Worm (Caenorhabditis elegans) whole organism, young adult: Measurements from ENCODE around the gene ash-2.

Experiments
- B0019.2 ChIP-seq: fragments of 200-800 bp; sonication (Bioruptor generic); conservative IDR thresholded peaks from 2 replicates; pipeline ENCODE4 v1.3.6; 2022; ENCODE audit warnings: missing genetic modification reagents, missing genetic modification characterization, missing compliant biosample characterization
- B0261.1 ChIP-seq: sonication (generic microtip); optimal IDR thresholded peaks from 2 replicates; lab custom pipeline; 2016; ENCODE audit warnings: mild to moderate bottlenecking, missing genetic modification characterization, moderate library complexity, missing compliant biosample characterization
- B0336.3 ChIP-seq: fragments of 200-800 bp; sonication (Bioruptor generic); IDR thresholded peaks from 2 replicates; pipeline ENCODE4 v1.3.6; 2022; ENCODE audit warnings: missing genetic modification characterization, missing compliant biosample characterization
- C17E4.6 ChIP-seq: fragments of 200-800 bp; sonication (Bioruptor generic); IDR thresholded peaks from 2 replicates; pipeline ENCODE4 v1.3.6; 2022; ENCODE audit warnings: missing genetic modification reagents, missing genetic modification characterization, missing compliant biosample characterization
- F23B12.7 ChIP-seq: sonication (generic microtip); optimal IDR thresholded peaks from 2 replicates; lab custom pipeline; 2017; ENCODE audit warnings: missing genetic modification characterization, mild to moderate bottlenecking, missing compliant biosample characterization, antibody characterized with exemption, moderate library complexity; ENCODE audit not compliant: insufficient read depth
- F57C9.4 ChIP-seq: sonication (generic microtip); optimal IDR thresholded peaks from 2 replicates; lab custom pipeline; 2017; ENCODE audit warnings: mild to moderate bottlenecking, missing genetic modification characterization, missing compliant biosample characterization
- T07F8.4 ChIP-seq: sonication (generic microtip); optimal IDR thresholded peaks from 2 replicates; lab custom pipeline; 2016; ENCODE audit warnings: mild to moderate bottlenecking, missing genetic modification characterization, moderate library complexity, missing compliant biosample characterization
- T26A5.8 ChIP-seq: sonication (generic microtip); optimal IDR thresholded peaks from 2 replicates; lab custom pipeline; 2016; ENCODE audit warnings: missing genetic modification characterization, missing compliant biosample characterization
- Y56A3A.18 ChIP-seq: fragments of 200-800 bp; sonication (Bioruptor generic); IDR thresholded peaks from 2 replicates; pipeline ENCODE4 v1.3.6; 2022; ENCODE audit warnings: missing genetic modification reagents, missing genetic modification characterization, missing compliant biosample characterization
- Y67H2A.10 ChIP-seq: fragments of 200-800 bp; sonication (Bioruptor generic); conservative IDR thresholded peaks from 2 replicates; pipeline ENCODE4 v1.3.6; 2022; ENCODE audit warnings: missing genetic modification reagents, missing genetic modification characterization, missing compliant biosample characterization
- ama-1 ChIP-seq, 3 experiments: fragments of 150-350 bp in 1 of 3; sonication (generic microtip) in 2 of 3; optimal IDR thresholded peaks; 2 replicates each; lab custom pipeline; 2014 to 2018; ENCODE audit warnings: missing biosample characterization in 2 of 3, missing genetic modification characterization in 2 of 3, missing genetic modification reagents in 2 of 3
- bed-2 ChIP-seq: fragments of 200-800 bp; sonication (Bioruptor generic); IDR thresholded peaks from 2 replicates; pipeline ENCODE4 v1.3.6; 2022; ENCODE audit warnings: missing genetic modification reagents, missing genetic modification characterization, missing compliant biosample characterization
- ccch-3 ChIP-seq: fragments of 200-800 bp; sonication (Bioruptor generic); optimal IDR thresholded peaks from 2 replicates; lab custom pipeline; 2018; ENCODE audit warnings: mild to moderate bottlenecking, missing genetic modification characterization, missing compliant biosample characterization
- cebp-2 ChIP-seq: fragments of 200-800 bp; sonication (Bioruptor generic); IDR thresholded peaks from 2 replicates; pipeline ENCODE4 v1.3.6; 2022; ENCODE audit warnings: missing genetic modification characterization, missing compliant biosample characterization
- ceh-100 ChIP-seq: fragments of 200-800 bp; sonication (Bioruptor generic); IDR thresholded peaks from 2 replicates; pipeline ENCODE4 v1.3.6; 2022; ENCODE audit warnings: missing genetic modification reagents, missing genetic modification characterization, missing compliant biosample characterization
- ceh-40 ChIP-seq: fragments of 200-800 bp; sonication (Bioruptor generic); IDR thresholded peaks from 2 replicates; pipeline ENCODE4 v1.3.6; 2022; ENCODE audit warnings: missing genetic modification characterization, missing compliant biosample characterization
- ceh-58 ChIP-seq: fragments of 200-800 bp; sonication (Bioruptor generic); IDR thresholded peaks from 2 replicates; pipeline ENCODE4 v1.3.6; 2022; ENCODE audit warnings: missing genetic modification characterization, missing compliant biosample characterization
- ceh-91 ChIP-seq: fragments of 200-800 bp; sonication (Bioruptor generic); IDR thresholded peaks from 2 replicates; pipeline ENCODE4 v1.3.6; 2022; ENCODE audit warnings: missing genetic modification reagents, missing genetic modification characterization, missing compliant biosample characterization
- dox-1 ChIP-seq: fragments of 200-800 bp; sonication (Bioruptor generic); IDR thresholded peaks from 2 replicates; pipeline ENCODE4 v1.3.6; 2022; ENCODE audit warnings: missing genetic modification reagents, missing genetic modification characterization, missing compliant biosample characterization
- dpff-1 ChIP-seq: sonication (generic microtip); optimal IDR thresholded peaks from 2 replicates; lab custom pipeline; 2017; ENCODE audit warnings: mild to moderate bottlenecking, missing genetic modification characterization, missing compliant biosample characterization
- egrh-3 ChIP-seq: fragments of 200-800 bp; sonication (Bioruptor generic); IDR thresholded peaks from 2 replicates; pipeline ENCODE4 v1.3.6; 2022; ENCODE audit warnings: missing genetic modification reagents, missing genetic modification characterization, missing compliant biosample characterization
- ekl-4 ChIP-seq: fragments of 200-800 bp; sonication (Bioruptor generic); IDR thresholded peaks from 2 replicates; pipeline ENCODE4 v1.3.6; 2022; ENCODE audit warnings: missing genetic modification reagents, missing genetic modification characterization, missing compliant biosample characterization
- ets-4 ChIP-seq: fragments of 200-800 bp; sonication (Bioruptor generic); optimal IDR thresholded peaks from 2 replicates; lab custom pipeline; 2018; ENCODE audit warnings: mild to moderate bottlenecking, missing genetic modification characterization, missing compliant biosample characterization
- hmg-20 ChIP-seq: fragments of 200-800 bp; sonication (Bioruptor generic); IDR thresholded peaks from 2 replicates; pipeline ENCODE4 v1.3.6; 2022; ENCODE audit warnings: missing genetic modification reagents, missing genetic modification characterization, missing compliant biosample characterization
- hsf-1 ChIP-seq: fragments of 200-800 bp; sonication (Bioruptor generic); IDR thresholded peaks from 2 replicates; pipeline ENCODE4 v1.3.6; 2022; ENCODE audit warnings: missing genetic modification reagents, missing genetic modification characterization, missing compliant biosample characterization
- let-607 ChIP-seq, 2 experiments: fragments of 200-800 bp in 1 of 2; sonication (Bioruptor generic) in 1 of 2; sonication (generic microtip) in 1 of 2; optimal IDR thresholded peaks; 2 replicates each; lab custom pipeline; 2016 to 2018; ENCODE audit warnings: mild to moderate bottlenecking in 2 of 2, missing compliant biosample characterization in 2 of 2, missing genetic modification characterization in 2 of 2, moderate library complexity in 2 of 2, missing genotype in 1 of 2
- lin-54 ChIP-seq: fragments of 200-800 bp; sonication (Bioruptor generic); optimal IDR thresholded peaks from 2 replicates; lab custom pipeline; 2018; ENCODE audit warnings: mild to moderate bottlenecking, missing genetic modification characterization, missing compliant biosample characterization
- lsl-1 ChIP-seq: fragments of 200-800 bp; sonication (Bioruptor generic); optimal IDR thresholded peaks from 2 replicates; lab custom pipeline; 2018; ENCODE audit warnings: mild to moderate bottlenecking, missing genetic modification characterization, moderate library complexity, missing compliant biosample characterization
- madf-3 ChIP-seq: fragments of 200-800 bp; sonication (Bioruptor generic); IDR thresholded peaks from 2 replicates; pipeline ENCODE4 v1.3.6; 2022; ENCODE audit warnings: missing genetic modification reagents, missing genetic modification characterization, missing compliant biosample characterization
- madf-8 ChIP-seq: fragments of 200-800 bp; sonication (Bioruptor generic); conservative IDR thresholded peaks from 2 replicates; pipeline ENCODE4 v1.3.6; 2022; ENCODE audit warnings: missing genetic modification reagents, missing genetic modification characterization, missing compliant biosample characterization
- mel-28 ChIP-seq: sonication (generic microtip); optimal IDR thresholded peaks from 2 replicates; lab custom pipeline; 2016; ENCODE audit warnings: borderline replicate concordance, mild to moderate bottlenecking, missing genetic modification characterization, missing compliant biosample characterization
- mes-4 ChIP-seq: sonication (generic microtip); optimal IDR thresholded peaks from 2 replicates; lab custom pipeline; 2016; ENCODE audit warnings: missing genotype, missing genetic modification characterization, missing compliant biosample characterization
- nfya-1 ChIP-seq: sonication (generic microtip); optimal IDR thresholded peaks from 2 replicates; lab custom pipeline; 2017; ENCODE audit warnings: antibody characterized with exemption, missing compliant biosample characterization, missing genetic modification characterization, borderline replicate concordance; ENCODE audit not compliant: insufficient read depth
- nfya-2 ChIP-seq: fragments of 200-800 bp; sonication (Bioruptor generic); IDR thresholded peaks from 2 replicates; pipeline ENCODE4 v1.3.6; 2022; ENCODE audit warnings: missing genetic modification reagents, missing genetic modification characterization, missing compliant biosample characterization
- nfyb-1 ChIP-seq: fragments of 200-800 bp; sonication (Bioruptor generic); IDR thresholded peaks from 2 replicates; pipeline ENCODE4 v1.3.6; 2022; ENCODE audit warnings: missing genetic modification reagents, missing genetic modification characterization, missing compliant biosample characterization
- nhr-90 ChIP-seq: sonication (generic microtip); optimal IDR thresholded peaks from 2 replicates; lab custom pipeline; 2016; ENCODE audit warnings: missing genotype, mild to moderate bottlenecking, missing genetic modification characterization, missing compliant biosample characterization
- pbrm-1 ChIP-seq: fragments of 200-800 bp; sonication (Bioruptor generic); IDR thresholded peaks from 2 replicates; pipeline ENCODE4 v1.3.6; 2022; ENCODE audit warnings: missing genetic modification reagents, missing genetic modification characterization, missing compliant biosample characterization
- snpc-1.1 ChIP-seq: sonication (generic microtip); optimal IDR thresholded peaks from 2 replicates; lab custom pipeline; 2017; ENCODE audit warnings: missing genetic modification characterization, mild to moderate bottlenecking, missing compliant biosample characterization, antibody characterized with exemption, moderate library complexity, missing genotype, missing genetic modification reagents; ENCODE audit not compliant: insufficient read depth
- somi-1 ChIP-seq: fragments of 200-800 bp; sonication (Bioruptor generic); optimal IDR thresholded peaks from 2 replicates; lab custom pipeline; 2018; ENCODE audit warnings: mild to moderate bottlenecking, missing genetic modification characterization, missing compliant biosample characterization
- sptf-2 ChIP-seq: fragments of 200-800 bp; sonication (Bioruptor generic); optimal IDR thresholded peaks from 2 replicates; lab custom pipeline; 2018; ENCODE audit warnings: mild to moderate bottlenecking, missing genetic modification characterization, missing compliant biosample characterization
- tbp1 ChIP-seq: fragments of 200-800 bp; sonication (Bioruptor generic); optimal IDR thresholded peaks from 2 replicates; lab custom pipeline; 2018; ENCODE audit warnings: mild to moderate bottlenecking, missing genetic modification characterization, missing compliant biosample characterization
- unc-130 ChIP-seq: sonication (generic microtip); optimal IDR thresholded peaks from 2 replicates; lab custom pipeline; 2016; ENCODE audit warnings: missing genetic modification reagents, missing genetic modification characterization, missing compliant biosample characterization
- zfh-2 ChIP-seq: fragments of 200-800 bp; sonication (Bioruptor generic); conservative IDR thresholded peaks from 2 replicates; pipeline ENCODE4 v1.3.6; 2022; ENCODE audit warnings: missing genetic modification reagents, missing genetic modification characterization, missing compliant biosample characterization
- ztf-22 ChIP-seq: fragments of 200-800 bp; sonication (Bioruptor generic); optimal IDR thresholded peaks from 2 replicates; lab custom pipeline; 2018; ENCODE audit warnings: mild to moderate bottlenecking, missing genetic modification characterization, moderate library complexity, missing compliant biosample characterization
- ztf-26 ChIP-seq: sonication (generic microtip); optimal IDR thresholded peaks from 2 replicates; lab custom pipeline; 2017; ENCODE audit warnings: missing genetic modification characterization, missing compliant biosample characterization
- ztf-28 ChIP-seq: fragments of 200-800 bp; sonication (Bioruptor generic); IDR thresholded peaks from 2 replicates; pipeline ENCODE4 v1.3.6; 2022; ENCODE audit warnings: missing genetic modification reagents, missing genetic modification characterization, missing compliant biosample characterization
- ztf-6 ChIP-seq: fragments of 200-800 bp; sonication (Bioruptor generic); IDR thresholded peaks from 2 replicates; pipeline ENCODE4 v1.3.6; 2022; ENCODE audit warnings: missing genetic modification reagents, missing genetic modification characterization, missing compliant biosample characterization

ash-2 gene

DNA sequence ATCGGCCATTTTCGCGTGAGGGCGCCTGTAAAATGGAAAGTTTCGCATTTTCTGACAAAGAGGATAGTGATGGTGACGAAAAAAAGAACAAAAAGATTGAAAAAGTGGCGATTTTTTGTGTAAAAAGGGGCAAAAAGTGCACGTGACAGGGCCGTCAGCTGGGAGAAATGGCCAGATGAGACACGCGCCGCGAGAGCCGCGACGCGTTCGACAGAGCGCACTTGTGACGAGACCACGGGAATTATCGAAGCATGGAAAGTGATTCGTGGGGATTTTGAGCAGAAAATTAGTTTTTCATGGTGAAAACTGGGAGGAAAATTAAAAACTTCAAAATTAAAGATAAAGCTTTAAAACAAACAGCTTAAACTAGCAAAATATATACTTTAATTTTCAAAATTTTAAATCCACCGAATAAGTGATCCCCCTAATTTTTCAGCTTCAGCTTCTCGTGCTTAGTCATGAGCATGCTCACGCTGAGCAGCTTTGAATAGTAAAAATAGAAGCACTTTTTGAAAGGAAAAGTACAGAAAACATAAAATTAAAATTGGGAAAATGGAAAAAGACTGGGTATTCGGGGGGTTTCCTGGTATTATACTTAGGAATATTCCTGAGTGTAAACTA, 12.0 kb upstream of the ash-2 start, which contains the start of gene W03C9.5 (continued):
- TF ChIP-seq let-607 (tag; optimal IDR thresholded peaks at IDR 0.05; lab: Kevin White, UChicago) (peak; percentile 57 to 75), C17E4.6 (GFP tag; lab: Robert Waterston, UW) (peak; percentile 60; the same call in 1 of the 2 replicates), madf-3 (GFP tag; lab: Robert Waterston, UW) (peak; percentile 100), ekl-4 (GFP tag; lab: Robert Waterston, UW) (peak; percentile 92), hmg-20 (GFP tag; lab: Robert Waterston, UW) (no peak), B0336.3 (peak; percentile 51; the same call in 1 of the 2 replicates), ccch-3 (no peak), nfya-2 (GFP tag; lab: Robert Waterston, UW) (no peak), hsf-1 (0 out of 2 replicates have a peak, but pooled peaks have one; percentile 46), nfyb-1 (GFP tag; lab: Robert Waterston, UW) (peak; percentile 72), somi-1 (GFP tag; lab: Kevin White, UChicago) (peak; percentile 84), ceh-91 (peak; percentile 80), dox-1 (peak; percentile 93), ceh-40 (GFP tag; lab: Robert Waterston, UW) (no peak), nfya-1 (tag; lab: Kevin White, UChicago) (no peak), egrh-3 (GFP tag; lab: Robert Waterston, UW) (peak; percentile 76), B0019.2 (GFP tag; lab: Robert Waterston, UW) (peak; percentile 42; the same call in 1 of the 2 replicates), B0261.1 (peak; percentile 31), bed-2 (GFP tag; lab: Robert Waterston, UW) (peak; percentile 54; the same call in 1 of the 2 replicates), sptf-2 (GFP tag; lab: Kevin White, UChicago) (no peak), snpc-1.1 (tag; lab: Kevin White, UChicago) (no peak), mel-28 (tag; lab: Kevin White, UChicago) (no peak), Y56A3A.18 (GFP tag; lab: Robert Waterston, UW) (no peak), nhr-90 (tag; lab: Kevin White, UChicago) (peak; percentile 79), lsl-1 (GFP tag; lab: Kevin White, UChicago) (peak; percentile 72), ztf-28 (GFP tag; lab: Robert Waterston, UW) (peak; percentile 93), ztf-6 (GFP tag; lab: Robert Waterston, UW) (peak; percentile 72; the same call in 1 of the 2 replicates), ztf-22 (GFP tag; lab: Kevin White, UChicago) (no peak), ceh-58 (no peak), ets-4 (GFP tag; lab: Kevin White, UChicago) (no peak), Y67H2A.10 (GFP tag; lab: Robert Waterston, UW) (peak; percentile 93), dpff-1 (no peak), T26A5.8 (tag; lab: Kevin White, UChicago) (no peak), unc-130 (GFP tag; lab: Kevin White, UChicago) (peak; percentile 20), T07F8.4 (tag; lab: Kevin White, UChicago) (peak; percentile 14), F57C9.4 (tag; lab: Kevin White, UChicago) (no peak), madf-8 (GFP tag; lab: Robert Waterston, UW) (no peak), ama-1 (optimal IDR thresholded peaks at IDR 0.05; lab: Kevin White, UChicago) (no peak), ama-1 (GFP tag; optimal IDR thresholded peaks at IDR 0.05; lab: Kevin White, UChicago) (no peak), tbp1 (GFP tag; lab: Kevin White, UChicago) (peak; percentile 73), zfh-2 (peak; percentile 94), ceh-100 (peak; percentile 99), pbrm-1 (GFP tag; lab: Robert Waterston, UW) (peak; percentile 92), F23B12.7 (tag; lab: Kevin White, UChicago) (peak; percentile 94), lin-54 (GFP tag; lab: Kevin White, UChicago) (peak; percentile 78), ztf-26 (tag; lab: Kevin White, UChicago) (peak; percentile 94), mes-4 (no peak), cebp-2 (GFP tag; lab: Robert Waterston, UW) (no peak)
